Fruit fly (Drosophila melanogaster) whole organism, embryonic: ENCODE results near the gene CG7054.

Experiments
- Atf3 ChIP-seq: fragments of 200-800 bp; sonication (Bioruptor generic); optimal IDR thresholded peaks from 3 replicates; lab custom pipeline; 2016; ENCODE audit warnings: missing biosample characterization, missing genetic modification characterization
- BtbVII ChIP-seq: fragments of 200-800 bp; sonication (Bioruptor generic); optimal IDR thresholded peaks from 3 replicates; lab custom pipeline; 2017; ENCODE audit warnings: missing biosample characterization, mild to moderate bottlenecking, missing genetic modification characterization
- CG10654 ChIP-seq: fragments of 200-800 bp; sonication (Bioruptor generic); optimal IDR thresholded peaks from 2 replicates; lab custom pipeline; 2016; ENCODE audit warnings: missing biosample characterization, missing genetic modification characterization
- CG11560 ChIP-seq: fragments of 200-800 bp; sonication (Bioruptor generic); IDR thresholded peaks from 3 replicates; pipeline ENCODE4 v1.3.6; 2022; ENCODE audit warnings: missing biosample characterization, missing genetic modification characterization
- CG15514 ChIP-seq: fragments of 200-800 bp; sonication (Bioruptor generic); optimal IDR thresholded peaks from 3 replicates; lab custom pipeline; 2017; ENCODE audit warnings: missing biosample characterization, missing genetic modification characterization, mild to moderate bottlenecking, moderate library complexity, missing genetic modification reagents
- CG18011 ChIP-seq: fragments of 200-800 bp; sonication (Bioruptor generic); optimal IDR thresholded peaks from 2 replicates; lab custom pipeline; 2017; ENCODE audit warnings: missing biosample characterization, missing genetic modification characterization, mild to moderate bottlenecking, moderate library complexity, missing genotype
- CG18619 ChIP-seq: fragments of 200-800 bp; sonication (Bioruptor generic); optimal IDR thresholded peaks from 3 replicates; lab custom pipeline; 2017; ENCODE audit warnings: missing biosample characterization, mild to moderate bottlenecking, missing genetic modification characterization
- CG4424 ChIP-seq: fragments of 200-800 bp; sonication (Bioruptor generic); optimal IDR thresholded peaks from 3 replicates; lab custom pipeline; 2016; ENCODE audit warnings: missing biosample characterization, missing genetic modification characterization
- CG4854 ChIP-seq: fragments of 200-800 bp; sonication (Bioruptor generic); optimal IDR thresholded peaks from 2 replicates; lab custom pipeline; 2016; ENCODE audit warnings: missing biosample characterization, missing genetic modification characterization, inconsistent platforms
- CG6765 ChIP-seq: fragments of 200-800 bp; sonication (Bioruptor generic); optimal IDR thresholded peaks from 3 replicates; lab custom pipeline; 2017; ENCODE audit warnings: missing biosample characterization, mild to moderate bottlenecking, missing genetic modification characterization
- CG6854 ChIP-seq: fragments of 200-800 bp; sonication (Bioruptor generic); optimal IDR thresholded peaks from 3 replicates; lab custom pipeline; 2017; ENCODE audit warnings: missing biosample characterization, mild to moderate bottlenecking, missing genetic modification characterization
- CG8281 ChIP-seq: fragments of 200-800 bp; sonication (Bioruptor generic); optimal IDR thresholded peaks from 2 replicates; lab custom pipeline; 2018; ENCODE audit warnings: missing biosample characterization, mild to moderate bottlenecking, missing genetic modification characterization, moderate library complexity
- CG9215 ChIP-seq: fragments of 200-800 bp; sonication (Bioruptor generic); IDR thresholded peaks from 2 replicates; pipeline ENCODE4 v1.3.6; 2022; ENCODE audit warnings: missing biosample characterization, missing genetic modification characterization
- CG9876 ChIP-seq: fragments of 200-800 bp; sonication (Bioruptor generic); optimal IDR thresholded peaks from 2 replicates; lab custom pipeline; 2016; ENCODE audit warnings: missing biosample characterization, missing genetic modification characterization
- Dek ChIP-seq: fragments of 200-800 bp; sonication (Bioruptor generic); optimal IDR thresholded peaks from 3 replicates; lab custom pipeline; 2019; ENCODE audit warnings: missing biosample characterization, mild to moderate bottlenecking, missing genetic modification characterization, moderate library complexity
- Doc3 ChIP-seq: fragments of 200-800 bp; sonication (Bioruptor generic); IDR thresholded peaks from 3 replicates; pipeline ENCODE4 v1.3.6; 2022; ENCODE audit warnings: missing biosample characterization, missing genetic modification characterization; ENCODE audit not compliant: partially characterized antibody
- Dp ChIP-seq: fragments of 200-800 bp; sonication (Bioruptor generic); optimal IDR thresholded peaks from 2 replicates; lab custom pipeline; 2018; ENCODE audit warnings: missing biosample characterization, mild to moderate bottlenecking, missing genetic modification characterization, moderate library complexity
- Elba2 ChIP-seq: fragments of 200-800 bp; sonication (Bioruptor generic); optimal IDR thresholded peaks from 3 replicates; lab custom pipeline; 2016; ENCODE audit warnings: missing biosample characterization, missing genetic modification characterization
- Fer2 ChIP-seq: fragments of 200-800 bp; sonication (Bioruptor generic); optimal IDR thresholded peaks from 2 replicates; lab custom pipeline; 2018; ENCODE audit warnings: missing biosample characterization, mild to moderate bottlenecking, missing genetic modification characterization, moderate library complexity
- Fer3 ChIP-seq: fragments of 200-800 bp; sonication (Bioruptor generic); optimal IDR thresholded peaks from 2 replicates; lab custom pipeline; 2018; ENCODE audit warnings: missing biosample characterization, mild to moderate bottlenecking, missing genetic modification characterization, moderate library complexity
- Hmx ChIP-seq: fragments of 200-800 bp; sonication (Bioruptor generic); optimal IDR thresholded peaks from 2 replicates; lab custom pipeline; 2016; ENCODE audit warnings: missing biosample characterization, missing genetic modification characterization
- Lpt ChIP-seq: fragments of >200 bp; optimal IDR thresholded peaks from 2 replicates; lab custom pipeline; 2018; ENCODE audit warnings: missing biosample characterization, missing genetic modification characterization
- Max ChIP-seq: fragments of 200-800 bp; sonication (Bioruptor generic); optimal IDR thresholded peaks from 2 replicates; lab custom pipeline; 2016; ENCODE audit warnings: missing biosample characterization, mild to moderate bottlenecking, missing genetic modification characterization
- Myb ChIP-seq: fragments of 200-800 bp; sonication (Bioruptor generic); optimal IDR thresholded peaks from 2 replicates; lab custom pipeline; 2016; ENCODE audit warnings: missing biosample characterization, missing genetic modification characterization
- Sox102F ChIP-seq: fragments of 200-800 bp; sonication (Bioruptor generic); optimal IDR thresholded peaks from 2 replicates; lab custom pipeline; 2018; ENCODE audit warnings: missing biosample characterization, mild to moderate bottlenecking, missing genetic modification characterization, moderate library complexity
- Ssrp ChIP-seq: fragments of 200-800 bp; sonication (Bioruptor generic); optimal IDR thresholded peaks from 2 replicates; lab custom pipeline; 2018; ENCODE audit warnings: missing biosample characterization, mild to moderate bottlenecking, missing genetic modification characterization, moderate library complexity
- Usf ChIP-seq: fragments of 200-800 bp; sonication (Bioruptor generic); optimal IDR thresholded peaks from 2 replicates; lab custom pipeline; 2017; ENCODE audit warnings: missing genotype, missing biosample characterization, missing genetic modification characterization
- abd-A ChIP-seq: fragments of 200-800 bp; sonication (Bioruptor generic); optimal IDR thresholded peaks from 3 replicates; lab custom pipeline; 2019; ENCODE audit warnings: missing biosample characterization, mild to moderate bottlenecking, missing genetic modification characterization, moderate library complexity
- croc ChIP-seq: fragments of 200-800 bp; sonication (Bioruptor generic); conservative IDR thresholded peaks from 3 replicates; pipeline ENCODE4 v1.3.6; 2022; ENCODE audit warnings: missing biosample characterization, missing genetic modification characterization
- crol ChIP-seq: fragments of 200-800 bp; sonication (Bioruptor generic); IDR thresholded peaks from 2 replicates; pipeline ENCODE4 v1.3.6; 2022; ENCODE audit warnings: missing biosample characterization, missing genetic modification characterization
- dan ChIP-seq: fragments of 200-800 bp; sonication (Bioruptor generic); IDR thresholded peaks from 2 replicates; pipeline ENCODE4 v1.3.6; 2022; ENCODE audit warnings: missing biosample characterization, missing genetic modification characterization
- danr ChIP-seq: fragments of 200-800 bp; sonication (Bioruptor generic); IDR thresholded peaks from 2 replicates; pipeline ENCODE4 v1.3.6; 2022; ENCODE audit warnings: missing biosample characterization, missing genetic modification characterization
- dm ChIP-seq: fragments of 200-800 bp; sonication (Bioruptor generic); optimal IDR thresholded peaks from 3 replicates; lab custom pipeline; 2016; ENCODE audit warnings: missing biosample characterization, missing genetic modification characterization
- dmrt11E ChIP-seq: fragments of 200-800 bp; sonication (Bioruptor generic); optimal IDR thresholded peaks from 3 replicates; lab custom pipeline; 2018; ENCODE audit warnings: missing biosample characterization, mild to moderate bottlenecking, missing genetic modification characterization, moderate library complexity
- fd102C ChIP-seq: fragments of 200-800 bp; sonication (Bioruptor generic); optimal IDR thresholded peaks from 2 replicates; lab custom pipeline; 2018; ENCODE audit warnings: missing biosample characterization, mild to moderate bottlenecking, missing genetic modification characterization, moderate library complexity
- fd64A ChIP-seq: fragments of 200-800 bp; sonication (Bioruptor generic); optimal IDR thresholded peaks from 3 replicates; lab custom pipeline; 2018; ENCODE audit warnings: missing biosample characterization, mild to moderate bottlenecking, missing genetic modification characterization
- gce ChIP-seq: fragments of 200-800 bp; sonication (Bioruptor generic); IDR thresholded peaks from 3 replicates; pipeline ENCODE4 v1.3.6; 2022; ENCODE audit warnings: missing biosample characterization, missing genetic modification characterization
- gcm ChIP-seq: fragments of 200-800 bp; sonication (Bioruptor generic); optimal IDR thresholded peaks from 2 replicates; lab custom pipeline; 2019; ENCODE audit warnings: missing biosample characterization, mild to moderate bottlenecking, missing genetic modification characterization, moderate library complexity
- gcm2 ChIP-seq: fragments of 200-800 bp; sonication (Bioruptor generic); optimal IDR thresholded peaks from 2 replicates; lab custom pipeline; 2016; ENCODE audit warnings: missing biosample characterization, missing genetic modification characterization
- mam ChIP-seq: fragments of 200-800 bp; sonication (Bioruptor generic); optimal IDR thresholded peaks from 3 replicates; lab custom pipeline; 2016; ENCODE audit warnings: missing biosample characterization, missing genetic modification characterization
- prd ChIP-seq, 3 experiments: fragments of >200 bp in 2 of 3; fragments of 200-800 bp in 1 of 3; sonication (Bioruptor generic) in 1 of 3; optimal IDR thresholded peaks in 2 of 3; IDR thresholded peaks in 1 of 3; 2 replicates in 2 of 3; 3 replicates in 1 of 3; pipeline versions ENCODE4 v1.3.6 to Lab custom; 2017 to 2022; ENCODE audit warnings: missing biosample characterization in 1 of 3, missing genetic modification characterization in 1 of 3
- pzg ChIP-seq: fragments of 200-800 bp; sonication (Bioruptor generic); optimal IDR thresholded peaks from 3 replicates; lab custom pipeline; 2018; ENCODE audit warnings: missing biosample characterization, mild to moderate bottlenecking, missing genetic modification characterization, moderate library complexity
- run ChIP-seq: fragments of 200-800 bp; sonication (Bioruptor generic); optimal IDR thresholded peaks from 3 replicates; lab custom pipeline; 2018; ENCODE audit warnings: missing biosample characterization, mild to moderate bottlenecking, missing genetic modification characterization
- shn ChIP-seq: fragments of 200-800 bp; sonication (Bioruptor generic); optimal IDR thresholded peaks from 3 replicates; lab custom pipeline; 2016; ENCODE audit warnings: missing biosample characterization, missing genetic modification characterization
- slou ChIP-seq: fragments of 200-800 bp; sonication (Bioruptor generic); optimal IDR thresholded peaks from 3 replicates; lab custom pipeline; 2016; ENCODE audit warnings: missing biosample characterization, missing genetic modification characterization
- so ChIP-seq: fragments of 200-800 bp; sonication (Bioruptor generic); IDR thresholded peaks from 3 replicates; pipeline ENCODE4 v1.3.6; 2022; ENCODE audit warnings: missing biosample characterization, missing genetic modification characterization
- sqz ChIP-seq: fragments of 200-800 bp; sonication (Bioruptor generic); optimal IDR thresholded peaks from 3 replicates; lab custom pipeline; 2018; ENCODE audit warnings: missing biosample characterization, mild to moderate bottlenecking, missing genetic modification characterization
- sug ChIP-seq: fragments of 200-800 bp; optimal IDR thresholded peaks from 2 replicates; lab custom pipeline; 2019; ENCODE audit warnings: missing biosample characterization, mild to moderate bottlenecking, missing genetic modification characterization, moderate library complexity
- vnd ChIP-seq: fragments of 200-800 bp; sonication (Bioruptor generic); IDR thresholded peaks from 3 replicates; pipeline ENCODE4 v1.3.6; 2022; ENCODE audit warnings: missing biosample characterization, missing genetic modification characterization; ENCODE audit not compliant: partially characterized antibody

Gene CG7054

DNA sequence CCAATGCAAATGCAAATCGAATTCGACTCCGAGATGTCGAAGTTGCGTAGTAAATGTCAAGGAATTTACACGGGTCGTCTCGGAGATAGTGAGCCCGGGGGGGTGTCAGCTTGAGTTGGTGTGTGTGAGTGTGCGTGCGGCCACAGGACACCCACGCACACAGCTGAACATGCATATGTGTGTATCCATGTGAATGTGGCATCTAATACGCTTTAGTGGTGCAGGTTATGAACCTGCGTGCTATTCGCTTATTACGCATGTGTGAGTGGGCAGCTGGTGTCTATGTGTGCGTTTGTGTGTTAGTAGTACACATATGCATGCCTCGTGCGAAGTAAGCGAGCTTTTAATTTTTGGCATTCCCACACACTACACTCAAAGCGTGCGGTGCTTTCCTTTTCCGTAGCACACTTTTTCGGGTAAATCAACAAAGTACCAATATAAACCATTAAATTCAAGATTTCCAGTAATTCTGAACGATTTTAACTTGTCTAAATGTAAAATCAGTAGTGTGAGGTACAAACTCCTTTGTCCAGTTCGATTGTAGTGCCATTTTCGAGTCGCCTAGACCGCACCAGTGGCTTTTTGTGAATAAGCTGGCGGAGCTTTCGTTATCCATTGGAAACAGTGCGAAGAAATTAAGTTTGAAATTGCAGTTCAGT lies 4.2 kb downstream of the CG7054 start (continued):
- no peak for TF ChIP-seq Doc3
- TF ChIP-seq abd-A, result peak; percentile 86
- peak; percentile 82 for TF ChIP-seq CG6765 (GFP tag; lab: Kevin White, UChicago)
- no peak for TF ChIP-seq Hmx
- peak; percentile 68 for TF ChIP-seq CG18011
- no peak for TF ChIP-seq prd (optimal IDR thresholded peaks at IDR 0.05; lab: Kevin White, UChicago)
- peak; percentile 88 for TF ChIP-seq prd (GFP tag; IDR thresholded peaks at IDR 0.05; lab: Robert Waterston, UW)
- TF ChIP-seq Myb (GFP tag; lab: Kevin White, UChicago), result peak; percentile 76
- peak; percentile 87 for TF ChIP-seq slou
- TF ChIP-seq Dp, result no peak
- TF ChIP-seq Fer2 (tag; lab: Kevin White, UChicago), result peak; percentile 77
- peak; percentile 85 for TF ChIP-seq CG6854 (GFP tag; lab: Kevin White, UChicago)
- TF ChIP-seq gcm2, result peak; percentile 67
- peak; percentile 89 for TF ChIP-seq so (GFP tag; lab: Robert Waterston, UW)
- no peak for TF ChIP-seq Elba2
- peak; percentile 85 for TF ChIP-seq CG18619 (GFP tag; lab: Kevin White, UChicago)
- TF ChIP-seq CG9215 (GFP tag; lab: Robert Waterston, UW), result peak; percentile 85
- no peak for TF ChIP-seq gcm (GFP tag; lab: Kevin White, UChicago)
- TF ChIP-seq crol (GFP tag; lab: Robert Waterston, UW), result peak; percentile 14; the same call in 1 of the 2 replicates
- peak; percentile 72 for TF ChIP-seq CG8281
- TF ChIP-seq Dek, result peak; percentile 85
- peak; percentile 67 for TF ChIP-seq dm (GFP tag; lab: Kevin White, UChicago)
- peak; percentile 86 for TF ChIP-seq sug
- peak; percentile 88 for TF ChIP-seq Sox102F
- peak; percentile 85 for TF ChIP-seq shn (GFP tag; lab: Kevin White, UChicago)
- peak; percentile 80 for TF ChIP-seq CG4424 (GFP tag; lab: Kevin White, UChicago)
- TF ChIP-seq Fer3 (tag; lab: Kevin White, UChicago), result peak; percentile 89
- peak; percentile 66 for TF ChIP-seq croc
- peak; percentile 71 for TF ChIP-seq Atf3 (GFP tag; lab: Kevin White, UChicago)
- peak; percentile 85 for TF ChIP-seq CG15514 (GFP tag; lab: Kevin White, UChicago)
- no peak for TF ChIP-seq vnd (GFP tag; lab: Robert Waterston, UW)
- TF ChIP-seq mam, result peak; percentile 93
- peak; percentile 3 for TF ChIP-seq pzg (GFP tag; lab: Kevin White, UChicago)
- TF ChIP-seq Max (GFP tag; lab: Kevin White, UChicago), result peak; percentile 81
- peak; percentile 77 for TF ChIP-seq CG10654 (GFP tag; lab: Kevin White, UChicago)
- TF ChIP-seq dmrt11E (tag; lab: Kevin White, UChicago), result no peak
- TF ChIP-seq sqz (GFP tag; lab: Kevin White, UChicago), result no peak
- TF ChIP-seq CG4854, result no peak
- TF ChIP-seq Lpt (GFP tag; lab: Kevin White, UChicago), result no peak
- TF ChIP-seq Usf, result peak; percentile 15
- peak; percentile 65; the same call in 1 of the 3 replicates for TF ChIP-seq gce (GFP tag; lab: Robert Waterston, UW)
- peak; percentile 61; the same call in 1 of the 2 replicates for TF ChIP-seq danr (GFP tag; lab: Robert Waterston, UW)
- peak; percentile 72; the same call in 2 of the 3 replicates for TF ChIP-seq CG11560
- no peak for TF ChIP-seq dan (GFP tag; lab: Robert Waterston, UW)
- peak; percentile 51 for TF ChIP-seq fd64A (GFP tag; lab: Kevin White, UChicago)
- peak; percentile 74 for TF ChIP-seq run (tag; lab: Kevin White, UChicago)
- peak; percentile 80 for TF ChIP-seq CG9876 (GFP tag; lab: Kevin White, UChicago)
- TF ChIP-seq BtbVII (GFP tag; lab: Kevin White, UChicago), result peak; percentile 88
- TF ChIP-seq Ssrp (tag; lab: Kevin White, UChicago), result peak; percentile 69
- no peak for TF ChIP-seq fd102C
